Fruit fly (Drosophila melanogaster) whole organism, embryonic: ENCODE measurements around the gene CG43931.

Source experiments
- Kr ChIP-seq: fragments of 200-800 bp; sonication (Bioruptor generic); optimal IDR thresholded peaks from 2 replicates; lab custom pipeline; 2017; ENCODE audit warnings: missing biosample characterization, mild to moderate bottlenecking, missing genetic modification characterization
- dm ChIP-seq: fragments of 200-800 bp; sonication (Bioruptor generic); optimal IDR thresholded peaks from 3 replicates; lab custom pipeline; 2016; ENCODE audit warnings: missing biosample characterization, missing genetic modification characterization
- vvl ChIP-seq: fragments of 200-800 bp; sonication (Bioruptor generic); IDR thresholded peaks from 2 replicates; pipeline ENCODE4 v1.3.6; 2022; ENCODE audit warnings: missing biosample characterization, missing genetic modification characterization

The CG43931 gene

dm6 chr3L:20946944-20947343, 49.6 kb downstream of the CG43931 start:
- TF ChIP-seq Kr (GFP tag; lab: Kevin White, UChicago) (no peak), vvl (peak; percentile 16; the same call in 1 of the 2 replicates), dm (GFP tag; lab: Kevin White, UChicago) (no peak)
